Worm (Caenorhabditis elegans) whole organism, L3 larva: ENCODE data around the gene sri-70.

ENCODE experiments used
- ama-1 ChIP-seq: fragments of 150-350 bp; optimal IDR thresholded peaks from 2 replicates; lab custom pipeline; 2018
- ceh-9 ChIP-seq: sonication (generic microtip); optimal IDR thresholded peaks from 2 replicates; lab custom pipeline; 2018; ENCODE audit warnings: missing biosample characterization, missing genetic modification characterization
- egl-27 ChIP-seq: sonication (generic microtip); optimal IDR thresholded peaks from 4 replicates; lab custom pipeline; 2017; ENCODE audit warnings: missing biosample characterization, missing genetic modification reagents, missing genetic modification characterization
- egl-5 ChIP-seq: fragments of 150-350 bp; optimal IDR thresholded peaks from 2 replicates; lab custom pipeline; 2017; ENCODE audit warnings: missing biosample characterization, missing genetic modification reagents, missing genetic modification characterization, inconsistent platforms
- elt-2 ChIP-seq: sonication (generic microtip); optimal IDR thresholded peaks from 2 replicates; lab custom pipeline; 2016; ENCODE audit warnings: missing genetic modification reagents, mild to moderate bottlenecking, missing genetic modification characterization, missing compliant biosample characterization
- eor-1 ChIP-seq, 2 experiments: fragments of 150-350 bp; optimal IDR thresholded peaks; 2 replicates each; lab custom pipeline; 2014 to 2018; ENCODE audit warnings: missing biosample characterization in 2 of 2, missing genetic modification characterization in 2 of 2
- fkh-10 ChIP-seq: sonication (generic microtip); optimal IDR thresholded peaks from 2 replicates; lab custom pipeline; 2017; ENCODE audit warnings: missing biosample characterization, missing genetic modification reagents, missing genetic modification characterization
- jun-1 ChIP-seq: fragments of 150-350 bp; optimal IDR thresholded peaks from 2 replicates; lab custom pipeline; 2014; ENCODE audit warnings: missing biosample characterization, missing genetic modification reagents, missing genetic modification characterization
- lsy-12 ChIP-seq: sonication (generic microtip); optimal IDR thresholded peaks from 2 replicates; lab custom pipeline; 2016; ENCODE audit warnings: mild to moderate bottlenecking, missing genetic modification characterization, missing compliant biosample characterization
- nhr-77 ChIP-seq: fragments of 150-350 bp; optimal IDR thresholded peaks from 2 replicates; lab custom pipeline; 2014; ENCODE audit warnings: missing biosample characterization, missing genetic modification characterization
- pha-4 ChIP-seq: fragments of 150-350 bp; optimal IDR thresholded peaks from 2 replicates; lab custom pipeline; 2014; ENCODE audit warnings: missing biosample characterization, missing genetic modification reagents, missing genetic modification characterization
- pqm-1 ChIP-seq: fragments of 150-350 bp; optimal IDR thresholded peaks from 2 replicates; lab custom pipeline; 2017; ENCODE audit warnings: missing biosample characterization, missing genetic modification characterization, inconsistent platforms
- unc-62 ChIP-seq: fragments of 150-350 bp; sonication (generic microtip); optimal IDR thresholded peaks from 4 replicates; lab custom pipeline; 2014; ENCODE audit warnings: missing biosample characterization, missing genetic modification reagents, missing genetic modification characterization
- ztf-11 ChIP-seq: fragments of 150-350 bp; optimal IDR thresholded peaks from 2 replicates; lab custom pipeline; 2014; ENCODE audit warnings: missing biosample characterization, missing genetic modification characterization
- ztf-4 ChIP-seq: fragments of 150-350 bp; optimal IDR thresholded peaks from 2 replicates; lab custom pipeline; 2014; ENCODE audit warnings: missing biosample characterization, missing genetic modification characterization

Gene sri-70

DNA sequence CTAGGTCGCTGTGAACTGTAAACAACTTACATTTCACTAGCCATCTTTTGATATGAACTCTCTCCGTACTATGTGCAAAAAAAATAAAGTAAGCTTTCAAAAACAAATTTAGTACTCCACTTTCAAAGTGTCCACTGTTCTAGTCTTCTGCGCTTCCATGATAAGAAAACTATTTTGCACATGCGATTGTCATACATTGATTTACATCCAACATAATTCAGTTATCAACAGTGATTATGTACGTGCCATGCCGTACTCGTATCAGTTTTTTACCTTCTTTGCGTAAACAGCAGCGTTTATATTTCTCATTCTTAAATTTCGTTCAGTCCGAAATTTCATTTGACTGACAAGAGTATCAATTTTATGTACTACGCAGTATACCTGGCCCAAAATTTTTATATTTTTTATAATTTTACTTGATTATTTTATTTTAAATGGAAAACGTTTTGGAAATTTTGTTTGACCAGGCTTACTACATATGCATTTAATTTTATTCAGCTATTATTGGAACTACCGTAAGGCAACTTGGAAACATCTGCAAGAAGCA, 50.0 kb downstream of the sri-70 start, which contains the start of the genes fbxa-134 and F47H4.2:
fbxa-134 (minus strand) TSS at position 44 of the 547 bp plus-strand sequence.
F47H4.2 (plus strand) TSS at position 497 of the 547 bp plus-strand sequence.
- TF ChIP-seq nhr-77 (tag; lab: Kevin White, UChicago) (no peak), ceh-9 (tag; lab: Kevin White, UChicago) (no peak), jun-1 (peak; percentile 51), egl-5 (no peak), egl-27 (tag; lab: Kevin White, UChicago) (no peak), ztf-11 (tag; lab: Kevin White, UChicago) (no peak), ztf-4 (no peak), eor-1 (tag; optimal IDR thresholded peaks at IDR 0.05; lab: Kevin White, UChicago) (no peak), elt-2 (tag; lab: Kevin White, UChicago) (peak; percentile 93), pha-4 (peak; percentile 80), fkh-10 (GFP tag; lab: Kevin White, UChicago) (no peak), pqm-1 (tag; lab: Kevin White, UChicago) (peak; percentile 80), unc-62 (GFP tag; lab: Kevin White, UChicago) (no peak), lsy-12 (tag; lab: Kevin White, UChicago) (no peak), ama-1 (lab: Kevin White, UChicago) (no peak)
